Worm (Caenorhabditis elegans): ENCODE results near the gene ZK328.6.

- TF ChIP-seq him-1 (tag; optimal IDR thresholded peaks at IDR 0.05) (no peak), dao-5 (tag; optimal IDR thresholded peaks at IDR 0.05) (no peak), W03F9.2 (tag; optimal IDR thresholded peaks at IDR 0.05) (no peak)
These were observed 47.5 kb downstream of the ZK328.6 start for ce11 chrIII:5982753-5983390.
